Worm (Caenorhabditis elegans): ENCODE data around the gene R03H10.1.

- TF ChIP-seq ZK546.5 (tag; optimal IDR thresholded peaks at IDR 0.05) (no peak), sma-3 (GFP tag; optimal IDR thresholded peaks at IDR 0.05) (no peak), unc-39 (tag; optimal IDR thresholded peaks at IDR 0.05) (no peak), mdl-1 (tag; optimal IDR thresholded peaks at IDR 0.05) (no peak), nhr-77 (tag; optimal IDR thresholded peaks at IDR 0.05) (no peak), nhr-12 (tag; optimal IDR thresholded peaks at IDR 0.05) (no peak), C34F6.9 (tag; optimal IDR thresholded peaks at IDR 0.05) (no peak), lin-39 (tag; optimal IDR thresholded peaks at IDR 0.05) (no peak), nhr-237 (tag; optimal IDR thresholded peaks at IDR 0.05) (no peak), elt-1 (tag; optimal IDR thresholded peaks at IDR 0.05) (no peak), ama-1 (optimal IDR thresholded peaks at IDR 0.05) (no peak)
These were observed 23.7 kb downstream of the R03H10.1 start, which contains the start of gene mth-1 for ce11 chrII:4203729-4204184.

All from whole organism, L2 larva.